Fruit fly (Drosophila melanogaster) whole organism, prepupa: ENCODE data around the gene CG33098.
A peak's percentile ranks its signal among the peaks of the same experiment; 100 is the strongest.

Source experiments
- CG10631 ChIP-seq: fragments of 200-800 bp; sonication (Bioruptor generic); optimal IDR thresholded peaks from 2 replicates; lab custom pipeline; 2016; ENCODE audit warnings: missing biosample characterization, missing genetic modification characterization
- CG10669 ChIP-seq: fragments of 200-800 bp; sonication (Bioruptor generic); optimal IDR thresholded peaks from 3 replicates; lab custom pipeline; 2018; ENCODE audit warnings: missing biosample characterization, mild to moderate bottlenecking, missing genetic modification characterization, moderate library complexity
- CG11294 ChIP-seq: fragments of 200-800 bp; sonication (Bioruptor generic); IDR thresholded peaks from 2 replicates; pipeline ENCODE4 v1.3.6; 2022; ENCODE audit warnings: missing biosample characterization, missing genetic modification characterization
- CG11762 ChIP-seq: fragments of 200-800 bp; sonication (Bioruptor generic); optimal IDR thresholded peaks from 3 replicates; lab custom pipeline; 2016; ENCODE audit warnings: missing biosample characterization, missing genetic modification characterization; ENCODE audit not compliant: insufficient read depth
- CG11902 ChIP-seq: fragments of 200-800 bp; sonication (Bioruptor generic); optimal IDR thresholded peaks from 3 replicates; lab custom pipeline; 2016; ENCODE audit warnings: missing biosample characterization, missing genetic modification characterization
- CG15336 ChIP-seq: fragments of 200-800 bp; sonication (Bioruptor generic); IDR thresholded peaks from 2 replicates; pipeline ENCODE4 v1.3.6; 2022; ENCODE audit warnings: missing biosample characterization, missing genetic modification characterization
- CG16779 ChIP-seq: fragments of 200-800 bp; sonication (Bioruptor generic); optimal IDR thresholded peaks from 3 replicates; lab custom pipeline; 2017; ENCODE audit warnings: missing biosample characterization, mild to moderate bottlenecking, missing genetic modification characterization
- CG3032 ChIP-seq: fragments of 200-800 bp; optimal IDR thresholded peaks from 2 replicates; lab custom pipeline; 2019; ENCODE audit warnings: missing biosample characterization, mild to moderate bottlenecking, missing genetic modification characterization, moderate library complexity
- CG31627 ChIP-seq: fragments of 200-800 bp; sonication (Bioruptor generic); optimal IDR thresholded peaks from 3 replicates; lab custom pipeline; 2016; ENCODE audit warnings: missing biosample characterization, missing genetic modification characterization
- CG32006 ChIP-seq: fragments of 200-800 bp; sonication (Bioruptor generic); optimal IDR thresholded peaks from 3 replicates; lab custom pipeline; 2017; ENCODE audit warnings: missing biosample characterization, mild to moderate bottlenecking, missing genetic modification characterization
- CG3919 ChIP-seq: fragments of 200-800 bp; sonication (Bioruptor generic); optimal IDR thresholded peaks from 3 replicates; lab custom pipeline; 2016; ENCODE audit warnings: missing biosample characterization, missing genetic modification characterization
- CG4318 ChIP-seq: fragments of 200-800 bp; sonication (Bioruptor generic); optimal IDR thresholded peaks from 3 replicates; lab custom pipeline; 2017; ENCODE audit warnings: missing biosample characterization, mild to moderate bottlenecking, missing genetic modification characterization
- CG6163 ChIP-seq: fragments of 200-800 bp; sonication (Bioruptor generic); IDR thresholded peaks from 3 replicates; pipeline ENCODE4 v1.3.6; 2022; ENCODE audit warnings: missing biosample characterization, missing genetic modification characterization
- CG6792 ChIP-seq: fragments of 200-800 bp; sonication (Bioruptor generic); optimal IDR thresholded peaks from 3 replicates; lab custom pipeline; 2016; ENCODE audit warnings: missing biosample characterization, missing genetic modification characterization
- CG6854 ChIP-seq: fragments of 200-800 bp; sonication (Bioruptor generic); optimal IDR thresholded peaks from 2 replicates; lab custom pipeline; 2017; ENCODE audit warnings: missing biosample characterization, mild to moderate bottlenecking, missing genetic modification characterization
- CG7368 ChIP-seq: fragments of 200-800 bp; sonication (Bioruptor generic); optimal IDR thresholded peaks from 3 replicates; lab custom pipeline; 2016; ENCODE audit warnings: missing biosample characterization, missing genetic modification characterization
- CG8119 ChIP-seq: fragments of 200-800 bp; sonication (Bioruptor generic); IDR thresholded peaks from 3 replicates; pipeline ENCODE4 v1.3.6; 2022; ENCODE audit warnings: missing biosample characterization, missing genetic modification characterization
- CG8319 ChIP-seq: fragments of 200-800 bp; sonication (Bioruptor generic); optimal IDR thresholded peaks from 3 replicates; lab custom pipeline; 2016; ENCODE audit warnings: missing biosample characterization, missing genetic modification characterization
- CG8632 ChIP-seq: fragments of 200-800 bp; sonication (Bioruptor generic); optimal IDR thresholded peaks from 3 replicates; lab custom pipeline; 2016; ENCODE audit warnings: missing biosample characterization, missing genetic modification characterization
- CG9139 ChIP-seq: fragments of 200-800 bp; sonication (Bioruptor generic); optimal IDR thresholded peaks from 3 replicates; lab custom pipeline; 2017; ENCODE audit warnings: missing biosample characterization, mild to moderate bottlenecking, missing genetic modification characterization
- Eip75B ChIP-seq: fragments of 200-800 bp; sonication (Bioruptor generic); optimal IDR thresholded peaks from 3 replicates; lab custom pipeline; 2016; ENCODE audit warnings: missing biosample characterization, missing genetic modification characterization
- Eip78C ChIP-seq: fragments of 200-800 bp; sonication (Bioruptor generic); peaks from one replicate; lab custom pipeline; 2016; ENCODE audit warnings: missing biosample characterization, missing genetic modification characterization
- Ets21C ChIP-seq: fragments of 200-800 bp; sonication (Bioruptor generic); optimal IDR thresholded peaks from 3 replicates; lab custom pipeline; 2016; ENCODE audit warnings: missing biosample characterization, missing genetic modification characterization
- Ets96B ChIP-seq: fragments of 200-800 bp; optimal IDR thresholded peaks from 2 replicates; lab custom pipeline; 2019; ENCODE audit warnings: missing biosample characterization, mild to moderate bottlenecking, missing genetic modification characterization, moderate library complexity
- Gug ChIP-seq: fragments of 200-800 bp; sonication (Bioruptor generic); IDR thresholded peaks from 2 replicates; pipeline ENCODE4 v1.3.6; 2022; ENCODE audit warnings: missing biosample characterization, missing genetic modification characterization
- Hr38 ChIP-seq: sonication (Bioruptor generic); optimal IDR thresholded peaks from 2 replicates; lab custom pipeline; 2016; ENCODE audit warnings: missing biosample characterization, missing genetic modification characterization
- Hr39 ChIP-seq: fragments of 200-800 bp; sonication (Bioruptor generic); optimal IDR thresholded peaks from 2 replicates; lab custom pipeline; 2016; ENCODE audit warnings: missing biosample characterization, missing genetic modification characterization
- Lpt ChIP-seq: fragments of 200-800 bp; sonication (Bioruptor generic); optimal IDR thresholded peaks from 3 replicates; lab custom pipeline; 2016; ENCODE audit warnings: missing biosample characterization, missing genetic modification characterization
- Met ChIP-seq: fragments of 200-800 bp; sonication (Bioruptor generic); optimal IDR thresholded peaks from 3 replicates; lab custom pipeline; 2016; ENCODE audit warnings: missing biosample characterization, missing genetic modification characterization
- OdsH ChIP-seq: fragments of 200-800 bp; sonication (Bioruptor generic); optimal IDR thresholded peaks from 3 replicates; lab custom pipeline; 2016; ENCODE audit warnings: missing biosample characterization, missing genetic modification characterization
- Smox ChIP-seq: fragments of 200-800 bp; sonication (Bioruptor generic); optimal IDR thresholded peaks from 3 replicates; lab custom pipeline; 2016; ENCODE audit warnings: missing biosample characterization, missing genetic modification characterization
- Sox102F ChIP-seq: fragments of 200-800 bp; sonication (Bioruptor generic); optimal IDR thresholded peaks from 2 replicates; lab custom pipeline; 2016; ENCODE audit warnings: missing biosample characterization, mild to moderate bottlenecking, missing genetic modification characterization
- Sox14 ChIP-seq: fragments of 200-800 bp; sonication (Bioruptor generic); optimal IDR thresholded peaks from 3 replicates; lab custom pipeline; 2016; ENCODE audit warnings: missing biosample characterization, missing genetic modification characterization
- Sox15 ChIP-seq: fragments of 200-800 bp; sonication (Bioruptor generic); optimal IDR thresholded peaks from 3 replicates; lab custom pipeline; 2016; ENCODE audit warnings: missing biosample characterization, missing genetic modification characterization
- achi ChIP-seq: fragments of 200-800 bp; sonication (Bioruptor generic); optimal IDR thresholded peaks from 3 replicates; lab custom pipeline; 2016; ENCODE audit warnings: missing biosample characterization, missing genetic modification characterization
- acj6 ChIP-seq: fragments of 200-800 bp; sonication (Bioruptor generic); optimal IDR thresholded peaks from 3 replicates; lab custom pipeline; 2016; ENCODE audit warnings: missing biosample characterization, missing genetic modification characterization
- cyc ChIP-seq: fragments of 200-800 bp; sonication (Bioruptor generic); optimal IDR thresholded peaks from 3 replicates; lab custom pipeline; 2016; ENCODE audit warnings: missing biosample characterization, missing genetic modification characterization
- dac ChIP-seq: fragments of 200-800 bp; sonication (Bioruptor generic); optimal IDR thresholded peaks from 2 replicates; lab custom pipeline; 2017; ENCODE audit warnings: missing biosample characterization, mild to moderate bottlenecking, missing genetic modification characterization
- eg ChIP-seq: fragments of 200-800 bp; sonication (Bioruptor generic); IDR thresholded peaks from 3 replicates; pipeline ENCODE4 v1.3.6; 2022; ENCODE audit warnings: missing biosample characterization, missing genetic modification characterization
- esn ChIP-seq: fragments of 200-800 bp; sonication (Bioruptor generic); optimal IDR thresholded peaks from 2 replicates; lab custom pipeline; 2016; ENCODE audit warnings: missing biosample characterization, mild to moderate bottlenecking, missing genetic modification characterization, moderate library complexity
- fd59A ChIP-seq: fragments of 200-800 bp; sonication (Bioruptor generic); optimal IDR thresholded peaks from 2 replicates; lab custom pipeline; 2017; ENCODE audit warnings: missing biosample characterization, mild to moderate bottlenecking, missing genetic modification characterization, missing genetic modification reagents
- fd85E ChIP-seq: fragments of 200-800 bp; sonication (Bioruptor generic); optimal IDR thresholded peaks from 3 replicates; lab custom pipeline; 2016; ENCODE audit warnings: missing biosample characterization, missing genetic modification characterization
- fkh ChIP-seq: fragments of 200-800 bp; sonication (Bioruptor generic); optimal IDR thresholded peaks from 3 replicates; lab custom pipeline; 2017; ENCODE audit warnings: missing biosample characterization, mild to moderate bottlenecking, missing genetic modification characterization, moderate library complexity
- spab ChIP-seq: fragments of 200-800 bp; sonication (Bioruptor generic); optimal IDR thresholded peaks from 2 replicates; lab custom pipeline; 2017; ENCODE audit warnings: missing biosample characterization, mild to moderate bottlenecking, missing genetic modification characterization, missing genetic modification reagents
- ss ChIP-seq, 2 experiments: fragments of 200-800 bp; sonication (Bioruptor generic); optimal IDR thresholded peaks; 2 replicates in 1 of 2; 3 replicates in 1 of 2; lab custom pipeline; 2017 to 2018; ENCODE audit warnings: mild to moderate bottlenecking in 2 of 2, missing biosample characterization in 2 of 2, missing genetic modification characterization in 2 of 2, moderate library complexity in 1 of 2
- svp ChIP-seq: fragments of 200-800 bp; sonication (Bioruptor generic); peaks from one replicate; lab custom pipeline; 2016; ENCODE audit warnings: missing biosample characterization, missing genetic modification characterization
- topi ChIP-seq: fragments of 200-800 bp; sonication (Bioruptor generic); optimal IDR thresholded peaks from 3 replicates; lab custom pipeline; 2016; ENCODE audit warnings: missing biosample characterization, missing genetic modification characterization
- vri ChIP-seq: fragments of 200-800 bp; sonication (Bioruptor generic); optimal IDR thresholded peaks from 3 replicates; lab custom pipeline; 2016; ENCODE audit warnings: missing biosample characterization, mild to moderate bottlenecking, missing genetic modification characterization

Gene CG33098

DNA sequence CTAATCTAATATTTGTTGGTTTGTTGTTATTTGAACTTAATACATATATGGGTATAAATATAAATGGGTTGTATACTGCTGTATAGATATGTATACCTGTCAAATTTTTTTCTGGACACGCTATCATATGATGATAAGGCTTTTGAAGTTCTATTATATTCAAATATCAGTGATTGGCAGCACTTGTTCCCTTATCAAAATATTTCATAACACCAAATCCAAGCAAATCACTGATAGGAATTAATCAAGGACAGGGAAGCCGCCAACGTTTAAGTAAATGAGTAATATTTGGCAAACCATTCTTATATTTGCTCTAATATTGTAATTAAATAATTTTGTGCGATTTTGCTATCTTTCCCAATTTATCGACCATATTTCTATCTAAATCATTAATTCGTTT lies 7.7 kb upstream of the CG33098 start:
- TF ChIP-seq vri (peak; percentile 84), Sox102F (GFP tag; lab: Kevin White, UChicago) (no peak)

DNA sequence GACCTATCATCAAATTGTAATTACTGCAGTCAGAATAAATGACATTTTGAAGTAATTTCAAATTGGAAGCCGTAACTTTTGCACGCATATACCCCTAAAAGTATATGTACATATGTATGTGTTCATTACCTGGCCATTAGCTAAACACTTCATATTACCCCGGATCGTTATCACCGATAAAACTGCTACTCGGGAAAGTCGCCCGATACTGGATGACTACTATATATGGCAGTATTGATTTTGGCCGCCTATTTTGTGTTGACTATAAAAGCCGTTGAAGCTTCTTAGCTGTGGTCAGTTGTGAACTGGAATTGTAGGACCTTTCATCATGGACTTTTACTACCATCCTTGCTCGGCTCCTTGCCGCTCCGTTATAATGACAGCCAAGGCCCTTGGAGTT lies 7.3 kb upstream of the CG33098 start, which contains the start of gene GstD8:
TSS of gene GstD8 (plus strand) at position 301 of the 400 bp plus-strand sequence.
- TF ChIP-seq Ets21C (no peak), CG11762 (no peak), Sox14 (GFP tag; lab: Kevin White, UChicago) (no peak), Gug (GFP tag; lab: Robert Waterston, UW) (no peak), CG6163 (GFP tag; lab: Robert Waterston, UW) (no peak), Smox (GFP tag; lab: Kevin White, UChicago) (no peak)
- TF ChIP-seq, all 60 proteins: peak for 0

DNA sequence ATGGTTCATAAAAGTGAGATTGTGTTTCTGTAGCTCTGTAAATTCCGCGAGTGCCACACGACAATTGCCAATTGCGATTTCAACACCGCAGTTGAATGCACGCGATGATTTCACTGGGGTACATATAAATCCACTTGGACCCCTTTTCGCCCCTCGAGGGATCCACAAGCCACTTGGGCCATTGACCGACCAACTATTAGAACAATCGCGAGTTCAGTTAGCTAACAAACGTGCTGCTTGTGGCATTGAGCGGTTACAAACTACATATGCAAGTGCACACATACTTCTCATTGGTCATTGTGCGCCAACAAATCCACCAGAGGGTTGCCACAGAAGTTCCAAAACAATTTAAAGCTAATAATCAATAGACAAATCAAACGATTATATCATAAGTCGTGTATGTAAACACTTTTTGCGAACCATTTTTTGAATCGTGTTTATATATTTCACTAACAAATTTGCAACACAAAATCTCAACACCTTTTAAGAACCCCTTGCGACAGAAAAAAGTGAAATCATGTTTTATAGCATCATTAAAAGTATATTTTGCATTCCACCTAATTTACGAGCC lies 5.8 kb upstream of the CG33098 start:
- no peak for TF ChIP-seq vri
- TF ChIP-seq fd59A (GFP tag; lab: Kevin White, UChicago): no peak
- TF ChIP-seq CG15336 (GFP tag; lab: Robert Waterston, UW): peak; percentile 74
- no peak for TF ChIP-seq CG8319 (GFP tag; lab: Kevin White, UChicago)
- TF ChIP-seq Eip78C: peak; percentile 60
- TF ChIP-seq CG32006 (GFP tag; lab: Kevin White, UChicago): peak; percentile 78
- TF ChIP-seq Ets96B (tag; lab: Kevin White, UChicago): no peak
- no peak for TF ChIP-seq Hr39 (GFP tag; lab: Kevin White, UChicago)
- TF ChIP-seq CG7368 (GFP tag; lab: Kevin White, UChicago): no peak
- TF ChIP-seq CG10631 (GFP tag; lab: Kevin White, UChicago): no peak
- TF ChIP-seq achi (GFP tag; lab: Kevin White, UChicago): peak; percentile 27
- no peak for TF ChIP-seq Sox102F (GFP tag; lab: Kevin White, UChicago)
- no peak for TF ChIP-seq CG9139 (GFP tag; lab: Kevin White, UChicago)
- TF ChIP-seq CG6854 (GFP tag; lab: Kevin White, UChicago): no peak
- no peak for TF ChIP-seq topi
- 0 out of 2 replicates have a peak, but pooled peaks have one; percentile 38 for TF ChIP-seq Gug (GFP tag; lab: Robert Waterston, UW)
- no peak for TF ChIP-seq acj6 (GFP tag; lab: Kevin White, UChicago)
- TF ChIP-seq CG3919 (GFP tag; lab: Kevin White, UChicago): no peak
- no peak for TF ChIP-seq Met
- TF ChIP-seq Sox14 (GFP tag; lab: Kevin White, UChicago): peak; percentile 0
- TF ChIP-seq CG16779 (tag; lab: Kevin White, UChicago): no peak
- TF ChIP-seq CG11294 (GFP tag; lab: Robert Waterston, UW): peak; percentile 31; the same call in 1 of the 2 replicates
- TF ChIP-seq fkh (GFP tag; lab: Kevin White, UChicago): no peak
- TF ChIP-seq CG31627 (GFP tag; lab: Kevin White, UChicago): no peak
- peak; percentile 45 for TF ChIP-seq Lpt (GFP tag; lab: Kevin White, UChicago)
- no peak for TF ChIP-seq Eip75B (GFP tag; lab: Kevin White, UChicago)
- no peak for TF ChIP-seq ss (GFP tag; optimal IDR thresholded peaks at IDR 0.05; lab: Kevin White, UChicago)
- no peak for TF ChIP-seq CG10669 (GFP tag; lab: Kevin White, UChicago)
- peak; percentile 70 for TF ChIP-seq svp (GFP tag; lab: Kevin White, UChicago)
- TF ChIP-seq Sox15: no peak
- TF ChIP-seq esn (GFP tag; lab: Kevin White, UChicago): no peak
- TF ChIP-seq spab (GFP tag; lab: Kevin White, UChicago): no peak
- no peak for TF ChIP-seq CG11762
- no peak for TF ChIP-seq CG3032 (tag; lab: Kevin White, UChicago)
- TF ChIP-seq CG8119 (GFP tag; lab: Robert Waterston, UW): peak; percentile 66
- peak; percentile 23 for TF ChIP-seq dac (GFP tag; lab: Kevin White, UChicago)
- TF ChIP-seq fd85E (GFP tag; lab: Kevin White, UChicago): no peak
- no peak for TF ChIP-seq CG8632 (GFP tag; lab: Kevin White, UChicago)
- TF ChIP-seq CG4318 (GFP tag; lab: Kevin White, UChicago): peak; percentile 54
- peak; percentile 77 for TF ChIP-seq CG6163 (GFP tag; lab: Robert Waterston, UW)
- no peak for TF ChIP-seq OdsH (GFP tag; lab: Kevin White, UChicago)
- TF ChIP-seq cyc (GFP tag; lab: Kevin White, UChicago): no peak
- TF ChIP-seq CG6792 (GFP tag; lab: Kevin White, UChicago): no peak
- TF ChIP-seq eg: peak; percentile 54
- no peak for TF ChIP-seq Hr38 (GFP tag; lab: Kevin White, UChicago)
- no peak for TF ChIP-seq CG11902 (GFP tag; lab: Kevin White, UChicago)
